Fruit fly (Drosophila melanogaster) whole organism: ENCODE results near the gene Iris.

Source experiments
- CG8478 ChIP-seq: fragments of >200 bp; optimal IDR thresholded peaks from 2 replicates; lab custom pipeline; 2018; ENCODE audit warnings: inconsistent platforms
- Dll ChIP-seq: fragments of >200 bp; optimal IDR thresholded peaks from 2 replicates; lab custom pipeline; 2017

DNA sequence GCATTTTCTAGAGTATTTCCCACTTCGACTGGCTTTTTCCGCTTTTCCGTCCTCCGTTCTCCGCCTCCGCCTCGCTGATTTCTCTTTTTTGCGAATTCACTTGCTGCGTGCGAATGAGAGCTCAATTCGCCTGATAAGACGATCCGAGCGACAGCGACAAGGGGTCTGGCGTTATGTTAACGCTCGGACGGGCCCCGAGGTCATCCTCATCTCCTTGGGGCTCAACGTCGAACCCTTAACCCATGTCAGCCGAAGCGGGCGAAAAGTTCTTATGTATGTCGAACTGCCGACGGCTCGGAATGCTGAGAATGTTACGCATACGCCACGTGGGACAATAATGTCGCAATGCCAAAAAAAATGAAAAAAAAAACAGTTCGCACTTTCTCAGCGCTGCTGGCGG is 38.4 kb downstream of the Iris start:
- TF ChIP-seq Dll (lab: Kevin White, UChicago), result no peak
- TF ChIP-seq CG8478 (lab: Kevin White, UChicago), result no peak
